Fruit fly (Drosophila melanogaster) whole organism, prepupa: ENCODE measurements around the gene Neurl4.

Experiments
- CG15336 ChIP-seq: fragments of 200-800 bp; sonication (Bioruptor generic); IDR thresholded peaks from 2 replicates; pipeline ENCODE4 v1.3.6; 2022; ENCODE audit warnings: missing biosample characterization, missing genetic modification characterization
- CG6276 ChIP-seq: fragments of 200-800 bp; sonication (Bioruptor generic); optimal IDR thresholded peaks from 2 replicates; lab custom pipeline; 2017; ENCODE audit warnings: missing biosample characterization, mild to moderate bottlenecking, missing genetic modification characterization
- CG6854 ChIP-seq: fragments of 200-800 bp; sonication (Bioruptor generic); optimal IDR thresholded peaks from 2 replicates; lab custom pipeline; 2017; ENCODE audit warnings: missing biosample characterization, mild to moderate bottlenecking, missing genetic modification characterization
- CG8319 ChIP-seq: fragments of 200-800 bp; sonication (Bioruptor generic); optimal IDR thresholded peaks from 3 replicates; lab custom pipeline; 2016; ENCODE audit warnings: missing biosample characterization, missing genetic modification characterization
- Hr4 ChIP-seq: fragments of 200-800 bp; sonication (Bioruptor generic); optimal IDR thresholded peaks from 3 replicates; lab custom pipeline; 2016; ENCODE audit warnings: missing biosample characterization, missing genetic modification characterization
- OdsH ChIP-seq: fragments of 200-800 bp; sonication (Bioruptor generic); optimal IDR thresholded peaks from 3 replicates; lab custom pipeline; 2016; ENCODE audit warnings: missing biosample characterization, missing genetic modification characterization
- cyc ChIP-seq: fragments of 200-800 bp; sonication (Bioruptor generic); optimal IDR thresholded peaks from 3 replicates; lab custom pipeline; 2016; ENCODE audit warnings: missing biosample characterization, missing genetic modification characterization
- dsx ChIP-seq: fragments of 200-800 bp; optimal IDR thresholded peaks from 3 replicates; lab custom pipeline; 2019; ENCODE audit warnings: missing biosample characterization, mild to moderate bottlenecking, missing genetic modification characterization, moderate library complexity; ENCODE audit not compliant: poor library complexity, severe bottlenecking
- fd59A ChIP-seq: fragments of 200-800 bp; sonication (Bioruptor generic); optimal IDR thresholded peaks from 2 replicates; lab custom pipeline; 2017; ENCODE audit warnings: missing biosample characterization, mild to moderate bottlenecking, missing genetic modification characterization, missing genetic modification reagents
- fkh ChIP-seq: fragments of 200-800 bp; sonication (Bioruptor generic); optimal IDR thresholded peaks from 3 replicates; lab custom pipeline; 2017; ENCODE audit warnings: missing biosample characterization, mild to moderate bottlenecking, missing genetic modification characterization, moderate library complexity

DNA sequence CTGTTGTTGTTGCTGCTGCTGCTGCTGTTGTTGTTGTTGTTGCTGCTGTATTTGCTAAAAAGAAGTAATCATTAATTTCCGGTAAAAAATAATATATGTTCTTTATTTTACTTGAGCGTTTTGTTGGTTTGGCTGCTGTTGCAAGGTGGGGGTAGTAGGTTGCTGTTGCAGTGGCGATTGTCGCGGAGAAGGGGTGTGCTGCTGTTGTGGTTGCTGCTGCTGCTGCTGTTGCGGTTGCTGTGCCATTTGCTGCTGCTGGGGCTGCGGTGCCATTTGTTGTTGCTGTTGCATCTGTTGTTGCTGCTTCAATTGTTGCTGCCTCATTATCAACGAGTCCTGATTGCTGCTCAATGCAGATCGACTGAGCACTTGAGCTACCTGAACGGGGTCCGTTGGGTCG, 24.0 kb downstream of the Neurl4 start:
- no peak for TF ChIP-seq fd59A (GFP tag; lab: Kevin White, UChicago)
- TF ChIP-seq dsx (GFP tag; lab: Kevin White, UChicago): no peak
- no peak for TF ChIP-seq cyc (GFP tag; lab: Kevin White, UChicago)
- no peak for TF ChIP-seq Hr4 (GFP tag; lab: Kevin White, UChicago)
- TF ChIP-seq CG15336 (GFP tag; lab: Robert Waterston, UW): no peak
- TF ChIP-seq OdsH (GFP tag; lab: Kevin White, UChicago): no peak
- no peak for TF ChIP-seq CG6276 (GFP tag; lab: Kevin White, UChicago)
- TF ChIP-seq fkh: no peak
- TF ChIP-seq CG6854 (GFP tag; lab: Kevin White, UChicago): no peak
- TF ChIP-seq CG8319 (GFP tag; lab: Kevin White, UChicago): no peak
